Worm (Caenorhabditis elegans): ENCODE data around the gene C10E2.1.

ce11 chrX:16803545-16803944 lies 40.9 kb downstream of the C10E2.1 start:
- TF ChIP-seq nhr-11 (tag; optimal IDR thresholded peaks at IDR 0.05): no peak
- TF ChIP-seq unc-42 (tag; optimal IDR thresholded peaks at IDR 0.05): no peak
- TF ChIP-seq pqm-1 (tag; optimal IDR thresholded peaks at IDR 0.05): no peak
- no peak for TF ChIP-seq hlh-30 (tag; optimal IDR thresholded peaks at IDR 0.05; ENCODE audit: insufficient read depth)
- TF ChIP-seq dmd-4 (tag; optimal IDR thresholded peaks at IDR 0.05; ENCODE audit: borderline replicate concordance): no peak
- no peak for TF ChIP-seq sdc-2 (tag; optimal IDR thresholded peaks at IDR 0.05)
- TF ChIP-seq sox-4 (tag; optimal IDR thresholded peaks at IDR 0.05): no peak
